Worm (Caenorhabditis elegans): Measurements from ENCODE around the gene pfd-5.

The pfd-5 gene

DNA sequence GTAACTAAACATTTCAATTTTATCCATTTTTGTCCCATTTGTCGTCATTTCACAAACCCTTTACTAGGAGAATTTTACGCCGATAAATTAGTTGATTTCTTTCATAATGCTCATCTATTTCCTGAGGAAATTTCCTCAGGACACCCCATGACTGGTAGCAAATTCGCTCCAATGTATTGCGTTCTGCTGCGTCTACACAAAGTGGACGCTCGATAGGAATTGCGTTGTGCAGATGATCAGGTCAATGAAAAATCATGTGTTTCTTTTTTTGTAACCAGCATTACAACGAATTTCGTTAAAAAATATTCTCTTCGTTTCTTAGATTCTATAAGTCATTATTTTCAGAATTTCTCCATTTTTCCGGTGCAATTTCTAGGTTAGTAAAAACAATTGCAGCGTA is 16.9 kb downstream of the pfd-5 start, which contains the start of gene epg-4 (continued):
- TF ChIP-seq nhr-48 (tag; optimal IDR thresholded peaks at IDR 0.05) (no peak), zfp-3 (GFP tag; conservative IDR thresholded peaks at IDR 0.05) (0 out of 2 replicates have a peak, but pooled peaks have one; percentile 47), nhr-237 (tag; optimal IDR thresholded peaks at IDR 0.05) (no peak), egl-27 (tag; optimal IDR thresholded peaks at IDR 0.05) (no peak), aha-1 (tag) (no peak), duxl-1 (tag; optimal IDR thresholded peaks at IDR 0.05; ENCODE audit: poor library complexity) (no peak), nhr-111 (GFP tag; optimal IDR thresholded peaks at IDR 0.05) (peak; percentile 14), nhr-41 (GFP tag; IDR thresholded peaks at IDR 0.05) (no peak), ceh-44 (GFP tag; IDR thresholded peaks at IDR 0.05) (no peak), lsy-2 (tag; optimal IDR thresholded peaks at IDR 0.05) (peak; percentile 29 to 65), F37D6.2 (tag; optimal IDR thresholded peaks at IDR 0.05) (no peak), mes-2 (tag; optimal IDR thresholded peaks at IDR 0.05; ENCODE audit: poor library complexity, severe bottlenecking) (peak; percentile 66), snpc-1.2 (GFP tag; IDR thresholded peaks at IDR 0.05) (no peak), aly-2 (tag; optimal IDR thresholded peaks at IDR 0.05) (no peak), R02D3.7 (tag; optimal IDR thresholded peaks at IDR 0.05) (no peak), mep-1 (tag; optimal IDR thresholded peaks at IDR 0.05) (peak; percentile 63), F49E8.2 (tag; optimal IDR thresholded peaks at IDR 0.05; ENCODE audit: borderline replicate concordance) (no peak), ces-1 (GFP tag; optimal IDR thresholded peaks at IDR 0.05) (no peak), nhr-102 (tag; optimal IDR thresholded peaks at IDR 0.05) (no peak), rbr-2 (tag; optimal IDR thresholded peaks at IDR 0.05) (no peak), lin-39 (tag; optimal IDR thresholded peaks at IDR 0.05) (no peak), ama-1 (optimal IDR thresholded peaks at IDR 0.05) (peak; percentile 76), unc-39 (tag; optimal IDR thresholded peaks at IDR 0.05) (no peak)

DNA sequence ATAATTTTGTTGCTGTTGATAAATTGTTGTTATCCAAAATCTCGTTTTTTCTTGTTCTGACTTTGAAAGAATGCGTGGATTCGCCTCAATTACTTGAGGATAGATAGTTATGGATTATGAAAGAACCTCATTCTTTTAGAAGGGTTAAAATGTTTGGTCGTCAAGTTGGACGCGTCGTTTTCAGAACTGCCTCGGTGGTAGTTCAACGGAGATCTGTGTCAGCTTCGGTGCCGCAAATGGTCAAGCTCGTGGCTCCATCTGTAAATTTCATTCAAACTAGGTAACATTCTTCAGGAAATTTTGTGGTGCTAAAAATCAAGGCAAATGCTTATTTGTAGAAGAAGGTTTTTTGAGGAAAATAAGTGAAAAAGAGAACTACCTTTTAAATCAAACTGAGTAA is 18.1 kb downstream of the pfd-5 start, which contains the start of gene ndab-2:
Gene ndab-2 (plus strand): TSS at position 140 of the 400 bp plus-strand sequence.
- no peak for TF ChIP-seq hmg-1.1 (GFP tag; IDR thresholded peaks at IDR 0.05)
- peak; percentile 56; the same call in 1 of the 2 replicates for TF ChIP-seq snpc-1.2 (GFP tag; IDR thresholded peaks at IDR 0.05)
- TF ChIP-seq dpl-1 (GFP tag; optimal IDR thresholded peaks at IDR 0.05), result no peak
- TF ChIP-seq zag-1 (tag; optimal IDR thresholded peaks at IDR 0.05), result no peak
- TF ChIP-seq gei-8 (GFP tag; optimal IDR thresholded peaks at IDR 0.05), result no peak
- peak in 1 of 2 experiments; percentile 17 for TF ChIP-seq unc-62 (GFP tag; optimal IDR thresholded peaks at IDR 0.05 in 1 of 2)
- no peak for TF ChIP-seq unc-62 (tag; optimal IDR thresholded peaks at IDR 0.05)
- no peak for TF ChIP-seq daf-19 (GFP tag; conservative IDR thresholded peaks at IDR 0.05)
- TF ChIP-seq Y48G9A.11 (GFP tag; IDR thresholded peaks at IDR 0.05), result peak; percentile 51; the same call in 1 of the 2 replicates
- no peak for TF ChIP-seq skn-1 (tag; optimal IDR thresholded peaks at IDR 0.05)
- no peak for TF ChIP-seq lin-15B (tag; optimal IDR thresholded peaks at IDR 0.05)
- peak in 1 of 2 experiments; percentile 14 for TF ChIP-seq lsy-2 (tag; optimal IDR thresholded peaks at IDR 0.05)
- TF ChIP-seq egl-43 (GFP tag; IDR thresholded peaks at IDR 0.05), result peak; percentile 67; the same call in 1 of the 2 replicates
- TF ChIP-seq ctbp-1 (GFP tag; IDR thresholded peaks at IDR 0.05), result 0 out of 2 replicates have a peak, but pooled peaks have one; percentile 39
- TF ChIP-seq nhr-11 (tag; optimal IDR thresholded peaks at IDR 0.05), result no peak
- TF ChIP-seq lin-38 (GFP tag; IDR thresholded peaks at IDR 0.05), result peak; percentile 53
- TF ChIP-seq saeg-2 (GFP tag; IDR thresholded peaks at IDR 0.05), result no peak
- peak; percentile 82 for TF ChIP-seq ama-1 (optimal IDR thresholded peaks at IDR 0.05)
- peak; percentile 52 for TF ChIP-seq pha-4 (GFP tag; IDR thresholded peaks at IDR 0.05)
- no peak for TF ChIP-seq pha-4 (tag; optimal IDR thresholded peaks at IDR 0.05)
- TF ChIP-seq madf-5 (GFP tag; IDR thresholded peaks at IDR 0.05), result 0 out of 4 replicates have a peak, but pooled peaks have one; percentile 23 to 55
- no peak for TF ChIP-seq jun-1 (tag; optimal IDR thresholded peaks at IDR 0.05)
- no peak for TF ChIP-seq lin-1 (GFP tag; IDR thresholded peaks at IDR 0.05)
- TF ChIP-seq vab-7 (GFP tag; IDR thresholded peaks at IDR 0.05), result no peak
- TF ChIP-seq Y105C5A.15 (GFP tag; IDR thresholded peaks at IDR 0.05), result peak; percentile 69; the same call in 1 of the 2 replicates
- peak; percentile 34 for TF ChIP-seq mes-2 (tag; optimal IDR thresholded peaks at IDR 0.05; ENCODE audit: poor library complexity, severe bottlenecking)
